Worm (Caenorhabditis elegans): ENCODE measurements around the gene lsd-1.

ce11 chrX:11985887-11986286, 37.2 kb downstream of the lsd-1 start, which contains the start of gene C49F5.5:
- TF ChIP-seq ceh-9 (tag; optimal IDR thresholded peaks at IDR 0.05) (no peak), sea-2 (GFP tag; optimal IDR thresholded peaks at IDR 0.05) (no peak), pha-4 (tag; optimal IDR thresholded peaks at IDR 0.05) (no peak), nhr-77 (tag; optimal IDR thresholded peaks at IDR 0.05) (no peak)
